Worm (Caenorhabditis elegans): Measurements from ENCODE around the gene Y5H2A.4.

DNA sequence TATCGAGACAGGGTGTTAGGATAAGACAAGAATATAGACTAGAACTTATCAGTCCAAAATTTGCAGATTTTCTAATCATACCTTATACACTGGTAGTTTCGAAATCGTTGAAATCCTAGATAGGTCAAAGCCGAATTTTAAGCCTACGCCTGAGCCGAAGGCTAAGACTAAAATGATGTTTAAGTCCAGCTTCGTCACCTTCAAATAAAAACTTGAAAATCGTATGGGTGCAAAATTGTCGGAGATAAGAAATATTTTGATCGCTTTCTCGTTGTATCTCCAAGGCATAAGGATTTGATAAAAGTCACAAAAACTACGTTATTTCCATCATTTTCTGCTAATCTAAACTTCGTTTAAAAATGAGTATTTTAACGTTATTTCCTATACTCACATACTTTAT is 13.5 kb downstream of the Y5H2A.4 start, which contains the start of gene F41B5.12:
- no peak for TF ChIP-seq nhr-11 (tag; optimal IDR thresholded peaks at IDR 0.05)
- no peak for TF ChIP-seq jun-1 (tag; optimal IDR thresholded peaks at IDR 0.05)
- no peak for TF ChIP-seq mep-1 (tag; optimal IDR thresholded peaks at IDR 0.05)
- no peak for TF ChIP-seq fkh-10 (GFP tag; optimal IDR thresholded peaks at IDR 0.05)
- no peak for TF ChIP-seq efl-3 (GFP tag; optimal IDR thresholded peaks at IDR 0.05)
- no peak for TF ChIP-seq ces-1 (GFP tag; optimal IDR thresholded peaks at IDR 0.05)
- TF ChIP-seq ceh-82 (tag; optimal IDR thresholded peaks at IDR 0.05), result no peak
- TF ChIP-seq nhr-12 (tag; optimal IDR thresholded peaks at IDR 0.05), result no peak
